Worm (Caenorhabditis elegans) whole organism, L3 larva: ENCODE results near the gene sel-10.

Source experiments
- R02D3.7 ChIP-seq: fragments of 150-350 bp; optimal IDR thresholded peaks from 2 replicates; lab custom pipeline; 2014; ENCODE audit warnings: missing biosample characterization, missing genetic modification characterization
- ZK546.5 ChIP-seq: sonication (generic microtip); optimal IDR thresholded peaks from 2 replicates; lab custom pipeline; 2017; ENCODE audit warnings: missing biosample characterization, missing genetic modification characterization
- aly-2 ChIP-seq: fragments of 150-350 bp; optimal IDR thresholded peaks from 2 replicates; lab custom pipeline; 2014; ENCODE audit warnings: missing biosample characterization, missing genetic modification characterization
- ama-1 ChIP-seq: fragments of 150-350 bp; optimal IDR thresholded peaks from 2 replicates; lab custom pipeline; 2018
- ceh-16 ChIP-seq: sonication (generic microtip); optimal IDR thresholded peaks from 2 replicates; lab custom pipeline; 2017; ENCODE audit warnings: missing biosample characterization, missing genetic modification characterization
- ceh-28 ChIP-seq: fragments of 150-350 bp; optimal IDR thresholded peaks from 2 replicates; lab custom pipeline; 2014; ENCODE audit warnings: missing biosample characterization, missing genetic modification reagents, missing genetic modification characterization
- ceh-82 ChIP-seq: fragments of 150-350 bp; optimal IDR thresholded peaks from 2 replicates; lab custom pipeline; 2014; ENCODE audit warnings: missing biosample characterization, missing genetic modification characterization
- daf-12 ChIP-seq: fragments of 150-350 bp; optimal IDR thresholded peaks from 2 replicates; lab custom pipeline; 2014; ENCODE audit warnings: missing biosample characterization, missing genetic modification reagents, missing genetic modification characterization
- elt-1 ChIP-seq: fragments of 150-350 bp; optimal IDR thresholded peaks from 2 replicates; lab custom pipeline; 2014; ENCODE audit warnings: missing biosample characterization, missing genetic modification characterization
- elt-2 ChIP-seq: sonication (generic microtip); optimal IDR thresholded peaks from 2 replicates; lab custom pipeline; 2016; ENCODE audit warnings: missing genetic modification reagents, mild to moderate bottlenecking, missing genetic modification characterization, missing compliant biosample characterization
- elt-3 ChIP-seq, 3 experiments: fragments of 150-350 bp in 1 of 3; sonication (generic microtip) in 2 of 3; optimal IDR thresholded peaks; 2 replicates in 2 of 3; 4 replicates in 1 of 3; lab custom pipeline; 2014 to 2017; ENCODE audit warnings: missing biosample characterization in 3 of 3, missing genetic modification characterization in 3 of 3
- fkh-10 ChIP-seq: sonication (generic microtip); optimal IDR thresholded peaks from 2 replicates; lab custom pipeline; 2017; ENCODE audit warnings: missing biosample characterization, missing genetic modification reagents, missing genetic modification characterization
- fkh-2 ChIP-seq: fragments of 150-350 bp; optimal IDR thresholded peaks from 2 replicates; lab custom pipeline; 2014; ENCODE audit warnings: missing biosample characterization, missing genetic modification reagents, missing genetic modification characterization
- fos-1 ChIP-seq: fragments of 150-350 bp; optimal IDR thresholded peaks from 2 replicates; lab custom pipeline; 2014; ENCODE audit warnings: missing biosample characterization, missing genetic modification characterization
- hmg-11 ChIP-seq: sonication (generic microtip); optimal IDR thresholded peaks from 2 replicates; lab custom pipeline; 2016; ENCODE audit warnings: missing genetic modification characterization, missing compliant biosample characterization
- jun-1 ChIP-seq: fragments of 150-350 bp; optimal IDR thresholded peaks from 2 replicates; lab custom pipeline; 2014; ENCODE audit warnings: missing biosample characterization, missing genetic modification reagents, missing genetic modification characterization
- lin-15B ChIP-seq: fragments of 150-350 bp; optimal IDR thresholded peaks from 2 replicates; lab custom pipeline; 2014; ENCODE audit warnings: missing biosample characterization, missing genetic modification characterization
- lin-39 ChIP-seq: fragments of 150-350 bp; optimal IDR thresholded peaks from 2 replicates; lab custom pipeline; 2018; ENCODE audit warnings: missing biosample characterization, missing genetic modification reagents, missing genetic modification characterization
- mdl-1 ChIP-seq: fragments of 150-350 bp; optimal IDR thresholded peaks from 2 replicates; lab custom pipeline; 2014; ENCODE audit warnings: missing biosample characterization, missing genetic modification characterization
- nhr-12 ChIP-seq: fragments of 150-350 bp; optimal IDR thresholded peaks from 2 replicates; lab custom pipeline; 2014; ENCODE audit warnings: missing biosample characterization, missing genetic modification characterization
- nhr-23 ChIP-seq: fragments of 150-350 bp; optimal IDR thresholded peaks from 2 replicates; lab custom pipeline; 2014; ENCODE audit warnings: missing biosample characterization, missing genetic modification reagents, missing genetic modification characterization
- nhr-237 ChIP-seq: fragments of 150-350 bp; optimal IDR thresholded peaks from 2 replicates; lab custom pipeline; 2014; ENCODE audit warnings: missing biosample characterization, missing genetic modification characterization
- nhr-25 ChIP-seq: sonication (generic microtip); optimal IDR thresholded peaks from 2 replicates; lab custom pipeline; 2017; ENCODE audit warnings: missing biosample characterization, missing genetic modification characterization
- nhr-28 ChIP-seq: fragments of 150-350 bp; optimal IDR thresholded peaks from 2 replicates; lab custom pipeline; 2014; ENCODE audit warnings: missing biosample characterization, missing genetic modification characterization
- nhr-43 ChIP-seq: sonication (generic microtip); optimal IDR thresholded peaks from 2 replicates; lab custom pipeline; 2016; ENCODE audit warnings: mild to moderate bottlenecking, missing genetic modification characterization, missing compliant biosample characterization; ENCODE audit not compliant: poor library complexity, severe bottlenecking
- nhr-67 ChIP-seq: fragments of 150-350 bp; optimal IDR thresholded peaks from 2 replicates; lab custom pipeline; 2014; ENCODE audit warnings: missing biosample characterization, missing genetic modification characterization
- nhr-76 ChIP-seq: fragments of 150-350 bp; sonication (generic microtip); optimal IDR thresholded peaks from 5 replicates; lab custom pipeline; 2014; ENCODE audit warnings: missing biosample characterization, missing genetic modification characterization
- nhr-77 ChIP-seq: fragments of 150-350 bp; optimal IDR thresholded peaks from 2 replicates; lab custom pipeline; 2014; ENCODE audit warnings: missing biosample characterization, missing genetic modification characterization
- pha-4 ChIP-seq: fragments of 150-350 bp; optimal IDR thresholded peaks from 2 replicates; lab custom pipeline; 2014; ENCODE audit warnings: missing biosample characterization, missing genetic modification reagents, missing genetic modification characterization
- sea-2 ChIP-seq: fragments of 150-350 bp; sonication (generic microtip); optimal IDR thresholded peaks from 4 replicates; lab custom pipeline; 2014; ENCODE audit warnings: missing biosample characterization, missing genetic modification reagents, missing genetic modification characterization
- skn-1 ChIP-seq: fragments of 150-350 bp; optimal IDR thresholded peaks from 2 replicates; lab custom pipeline; 2014; ENCODE audit warnings: missing biosample characterization, missing genetic modification characterization
- snpc-4 ChIP-seq: fragments of 150-350 bp; optimal IDR thresholded peaks from 2 replicates; lab custom pipeline; 2014; ENCODE audit warnings: missing biosample characterization, missing genetic modification characterization
- zag-1 ChIP-seq: fragments of 150-350 bp; optimal IDR thresholded peaks from 2 replicates; lab custom pipeline; 2014; ENCODE audit warnings: missing biosample characterization, missing genetic modification characterization
- ztf-4 ChIP-seq: fragments of 150-350 bp; optimal IDR thresholded peaks from 2 replicates; lab custom pipeline; 2014; ENCODE audit warnings: missing biosample characterization, missing genetic modification characterization

sel-10 gene

DNA sequence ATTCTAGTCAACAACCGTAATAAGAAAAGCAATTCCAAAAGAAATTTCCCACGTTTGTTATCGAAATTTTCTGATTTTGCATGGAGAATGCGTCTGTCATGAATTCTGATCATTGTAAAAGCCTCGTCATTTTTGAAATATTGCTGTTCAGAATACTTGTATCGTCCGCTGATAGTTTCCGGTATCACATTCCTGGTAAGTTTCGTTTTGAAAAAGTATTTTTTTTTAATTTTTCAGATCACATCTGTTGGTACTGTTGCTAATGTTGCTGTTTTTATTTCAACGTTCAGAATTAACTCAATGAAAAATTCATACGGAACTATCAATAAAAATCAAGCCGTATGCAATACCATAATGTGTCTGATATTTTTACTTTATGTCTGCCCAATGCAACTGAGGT is 21.7 kb downstream of the sel-10 start, which contains the start of gene srx-17:
Gene srx-17 (plus strand): TSS at position 301 of the 400 bp plus-strand sequence.
- no peak for TF ChIP-seq fkh-10
- no peak for TF ChIP-seq skn-1 (tag; lab: Kevin White, UChicago)
- no peak for TF ChIP-seq nhr-23 (tag; lab: Kevin White, UChicago)
- TF ChIP-seq lin-15B = no peak
- TF ChIP-seq nhr-12 = no peak
- TF ChIP-seq nhr-77 (tag; lab: Kevin White, UChicago) = no peak
- TF ChIP-seq ztf-4 = no peak
- TF ChIP-seq ceh-16 (tag; lab: Kevin White, UChicago) = no peak
- TF ChIP-seq jun-1 = no peak
- no peak for TF ChIP-seq snpc-4 (tag; lab: Kevin White, UChicago)
- TF ChIP-seq lin-39 (tag; lab: Kevin White, UChicago) = no peak
- no peak for TF ChIP-seq sea-2 (GFP tag; lab: Kevin White, UChicago)
- TF ChIP-seq daf-12 (tag; lab: Kevin White, UChicago) = no peak
- no peak for TF ChIP-seq elt-2 (tag; lab: Kevin White, UChicago)
- no peak for TF ChIP-seq mdl-1 (tag; lab: Kevin White, UChicago)
- TF ChIP-seq fkh-2 (tag; lab: Kevin White, UChicago) = no peak

DNA sequence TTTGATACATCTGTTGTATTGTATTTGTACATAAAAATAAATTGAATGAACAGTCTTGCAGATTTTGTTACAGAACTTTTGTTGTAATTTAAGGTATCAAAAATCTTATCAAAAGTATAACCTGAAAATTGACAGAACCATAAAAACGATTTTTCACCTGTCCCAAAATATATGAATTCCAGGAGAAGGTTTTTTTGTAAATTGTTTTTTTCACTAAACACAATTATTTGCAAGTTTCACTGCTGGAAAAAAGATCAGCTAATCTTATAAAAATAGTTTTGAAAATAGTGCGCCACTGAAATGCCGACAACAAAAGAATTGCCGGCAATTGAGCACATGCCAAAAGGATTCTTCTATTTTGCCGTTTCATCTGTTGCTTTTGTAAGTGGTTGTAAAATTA is 24.0 kb downstream of the sel-10 start, which contains the start of gene srx-130:
Gene srx-130 (plus strand): TSS at position 301 of the 400 bp plus-strand sequence.
- no peak for TF ChIP-seq fkh-2 (tag; lab: Kevin White, UChicago)
- no peak for TF ChIP-seq nhr-43 (tag; lab: Kevin White, UChicago)
- no peak for TF ChIP-seq nhr-77 (tag; lab: Kevin White, UChicago)
- TF ChIP-seq zag-1 (tag; lab: Kevin White, UChicago) = no peak
- TF ChIP-seq ceh-28 (tag; lab: Kevin White, UChicago) = no peak
- TF ChIP-seq sea-2 (GFP tag; lab: Kevin White, UChicago) = no peak
- TF ChIP-seq nhr-23 (tag; lab: Kevin White, UChicago) = no peak
- no peak for TF ChIP-seq skn-1 (tag; lab: Kevin White, UChicago)
- TF ChIP-seq nhr-237 = no peak
- no peak for TF ChIP-seq aly-2 (tag; lab: Kevin White, UChicago)
- no peak for TF ChIP-seq ama-1 (lab: Kevin White, UChicago)
- no peak for TF ChIP-seq nhr-12
- no peak for TF ChIP-seq ZK546.5

DNA sequence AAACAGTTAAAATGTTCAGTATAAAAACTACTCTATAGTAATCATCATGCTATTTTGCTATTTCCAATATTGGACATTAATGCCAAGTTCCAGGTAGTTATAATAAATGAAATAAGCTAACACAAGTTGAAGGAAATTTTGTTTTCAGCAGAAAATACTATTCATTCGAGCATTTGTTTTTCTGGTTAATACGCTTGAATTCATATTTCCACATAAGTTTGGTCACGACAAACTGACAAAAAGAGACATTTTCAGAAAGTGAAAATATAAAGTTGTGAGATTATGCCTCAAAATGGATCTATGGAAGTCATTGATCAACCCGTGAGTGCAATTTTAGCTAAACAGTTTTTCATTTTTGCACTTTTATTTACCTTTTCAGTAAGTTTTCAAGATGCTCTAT is 26.0 kb downstream of the sel-10 start, which contains the start of gene srx-131:
Gene srx-131 (plus strand): TSS at position 301 of the 400 bp plus-strand sequence.
- TF ChIP-seq fkh-2 (tag; lab: Kevin White, UChicago) (no peak), nhr-67 (tag; lab: Kevin White, UChicago) (no peak), ZK546.5 (no peak), snpc-4 (tag; lab: Kevin White, UChicago) (no peak), R02D3.7 (tag; lab: Kevin White, UChicago) (no peak), pha-4 (tag; lab: Kevin White, UChicago) (no peak), nhr-12 (no peak), lin-15B (no peak), nhr-237 (no peak), nhr-76 (tag; lab: Kevin White, UChicago) (no peak), nhr-28 (tag; lab: Kevin White, UChicago) (no peak), ceh-82 (tag; lab: Kevin White, UChicago) (no peak), nhr-23 (tag; lab: Kevin White, UChicago) (no peak), nhr-43 (tag; lab: Kevin White, UChicago) (no peak), daf-12 (tag; lab: Kevin White, UChicago) (no peak), elt-3 (tag; optimal IDR thresholded peaks at IDR 0.05; lab: Kevin White, UChicago) (no peak), ztf-4 (no peak), elt-1 (tag; lab: Kevin White, UChicago) (no peak), lin-39 (tag; lab: Kevin White, UChicago) (no peak), elt-2 (tag; lab: Kevin White, UChicago) (no peak)

DNA sequence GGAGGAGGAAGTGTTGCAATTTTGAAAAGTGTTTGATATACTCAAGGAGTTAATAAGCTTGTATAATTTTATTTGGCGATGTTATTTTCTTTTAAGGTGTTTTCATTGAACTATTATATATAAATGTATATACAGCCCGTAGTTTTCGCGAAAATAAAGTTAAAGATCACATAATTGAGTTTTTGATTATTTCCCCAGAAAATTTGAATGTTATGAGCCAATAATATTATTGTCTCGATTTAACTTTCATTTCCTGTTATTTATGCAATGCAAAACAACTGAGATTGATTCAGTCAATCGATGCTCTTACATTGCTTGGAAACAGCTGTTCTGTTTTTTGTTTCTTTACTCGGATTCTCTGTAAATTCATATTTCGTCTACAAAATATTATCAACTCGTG is 29.2 kb downstream of the sel-10 start, which contains the start of gene srx-133:
Gene srx-133 (plus strand): TSS at position 301 of the 400 bp plus-strand sequence.
- TF ChIP-seq ama-1 (lab: Kevin White, UChicago) (no peak), nhr-25 (tag; lab: Kevin White, UChicago) (no peak), elt-3 (tag; optimal IDR thresholded peaks at IDR 0.05; lab: Kevin White, UChicago) (no peak), pha-4 (tag; lab: Kevin White, UChicago) (no peak), ceh-28 (tag; lab: Kevin White, UChicago) (no peak), fos-1 (no peak), lin-39 (tag; lab: Kevin White, UChicago) (no peak), snpc-4 (tag; lab: Kevin White, UChicago) (no peak), mdl-1 (tag; lab: Kevin White, UChicago) (no peak), daf-12 (tag; lab: Kevin White, UChicago) (no peak), lin-15B (no peak), ceh-82 (tag; lab: Kevin White, UChicago) (no peak), nhr-76 (tag; lab: Kevin White, UChicago) (no peak), hmg-11 (no peak), jun-1 (no peak), nhr-237 (no peak), nhr-77 (tag; lab: Kevin White, UChicago) (no peak), elt-2 (tag; lab: Kevin White, UChicago) (no peak), R02D3.7 (tag; lab: Kevin White, UChicago) (no peak)
